Fruit fly (Drosophila melanogaster): ENCODE data around the gene CG10801.

The CG10801 gene

dm6 chrX:3423199-3423768, 37.1 kb upstream of the CG10801 start:
- TF ChIP-seq gl (tag; optimal IDR thresholded peaks at IDR 0.05) (no peak), CG14655 (GFP tag; optimal IDR thresholded peaks at IDR 0.05) (peak; percentile 71), Ets98B (GFP tag; IDR thresholded peaks at IDR 0.05) (peak; percentile 90), rn (GFP tag; IDR thresholded peaks at IDR 0.05) (peak; percentile 51), CG4496 (GFP tag; IDR thresholded peaks at IDR 0.05) (peak; percentile 94), D1 (tag; optimal IDR thresholded peaks at IDR 0.05) (no peak), CG9948 (tag; optimal IDR thresholded peaks at IDR 0.05) (no peak), CG13204 (GFP tag; optimal IDR thresholded peaks at IDR 0.05) (peak; percentile 12), fd96Ca (GFP tag; IDR thresholded peaks at IDR 0.05) (peak; percentile 91), CG32121 (GFP tag; IDR thresholded peaks at IDR 0.05) (peak; percentile 90), CG17806 (tag; optimal IDR thresholded peaks at IDR 0.05) (no peak), CG15710 (tag; optimal IDR thresholded peaks at IDR 0.05) (no peak), Pif1A (GFP tag; optimal IDR thresholded peaks at IDR 0.05) (peak; percentile 57), Pif1B (GFP tag; optimal IDR thresholded peaks at IDR 0.05) (peak; percentile 54), CG34367 (tag; optimal IDR thresholded peaks at IDR 0.05) (no peak), CG8301 (tag; optimal IDR thresholded peaks at IDR 0.05) (peak; percentile 73), EcR (GFP tag; optimal IDR thresholded peaks at IDR 0.05) (no peak), Snoo (tag; optimal IDR thresholded peaks at IDR 0.05) (no peak), CG8159 (tag; optimal IDR thresholded peaks at IDR 0.05) (no peak), CG12605 (GFP tag; IDR thresholded peaks at IDR 0.05) (peak; percentile 64; the same call in 1 of the 2 replicates), CG10348 (GFP tag; IDR thresholded peaks at IDR 0.05) (peak; percentile 65; the same call in 1 of the 2 replicates)

- TF ChIP-seq Pif1A (GFP tag; optimal IDR thresholded peaks at IDR 0.05) (peak; percentile 62), CG12605 (GFP tag; IDR thresholded peaks at IDR 0.05) (peak; percentile 15; the same call in 1 of the 2 replicates), Snoo (tag; optimal IDR thresholded peaks at IDR 0.05) (peak; percentile 14), CG4496 (GFP tag; IDR thresholded peaks at IDR 0.05) (peak; percentile 76), EcR (GFP tag; optimal IDR thresholded peaks at IDR 0.05) (no peak), CG17806 (tag; optimal IDR thresholded peaks at IDR 0.05) (peak; percentile 41), CG9948 (tag; optimal IDR thresholded peaks at IDR 0.05) (peak; percentile 40), gl (tag; optimal IDR thresholded peaks at IDR 0.05) (no peak), rn (GFP tag; IDR thresholded peaks at IDR 0.05) (0 out of 2 replicates have a peak, but pooled peaks have one; percentile 25), CG10348 (GFP tag; IDR thresholded peaks at IDR 0.05) (no peak), CG8159 (tag; optimal IDR thresholded peaks at IDR 0.05) (peak; percentile 50), CG32121 (GFP tag; IDR thresholded peaks at IDR 0.05) (peak; percentile 23; the same call in 1 of the 2 replicates), D1 (tag; optimal IDR thresholded peaks at IDR 0.05) (no peak), Ets98B (GFP tag; IDR thresholded peaks at IDR 0.05) (peak; percentile 32), CG13204 (GFP tag; optimal IDR thresholded peaks at IDR 0.05) (no peak), CG8301 (tag; optimal IDR thresholded peaks at IDR 0.05) (peak; percentile 45), Pif1B (GFP tag; optimal IDR thresholded peaks at IDR 0.05) (peak; percentile 45), CG34367 (tag; optimal IDR thresholded peaks at IDR 0.05) (peak; percentile 2), CG14655 (GFP tag; optimal IDR thresholded peaks at IDR 0.05) (peak; percentile 59), CG15710 (tag; optimal IDR thresholded peaks at IDR 0.05) (peak; percentile 29), fd96Ca (GFP tag; IDR thresholded peaks at IDR 0.05) (no peak)
Observed at dm6 chrX:3424963-3425362, 35.4 kb upstream of the CG10801 start.

dm6 chrX:3426803-3427613, 33.4 kb upstream of the CG10801 start:
- TF ChIP-seq D1 (tag; optimal IDR thresholded peaks at IDR 0.05) (no peak), fd96Ca (GFP tag; IDR thresholded peaks at IDR 0.05) (no peak), CG34367 (tag; optimal IDR thresholded peaks at IDR 0.05) (no peak), Snoo (tag; optimal IDR thresholded peaks at IDR 0.05) (no peak), CG12605 (GFP tag; IDR thresholded peaks at IDR 0.05) (no peak), CG10348 (GFP tag; IDR thresholded peaks at IDR 0.05) (no peak), gl (tag; optimal IDR thresholded peaks at IDR 0.05) (no peak), Pif1A (GFP tag; optimal IDR thresholded peaks at IDR 0.05) (no peak), CG15710 (tag; optimal IDR thresholded peaks at IDR 0.05) (no peak), CG8159 (tag; optimal IDR thresholded peaks at IDR 0.05) (no peak), EcR (GFP tag; optimal IDR thresholded peaks at IDR 0.05) (no peak), CG8301 (tag; optimal IDR thresholded peaks at IDR 0.05) (no peak), Pif1B (GFP tag; optimal IDR thresholded peaks at IDR 0.05) (no peak), CG4496 (GFP tag; IDR thresholded peaks at IDR 0.05) (no peak)

- peak; percentile 66 for TF ChIP-seq CG8301 (tag; optimal IDR thresholded peaks at IDR 0.05)
- peak; percentile 90 for TF ChIP-seq CG8159 (tag; optimal IDR thresholded peaks at IDR 0.05)
- TF ChIP-seq CG15710 (tag; optimal IDR thresholded peaks at IDR 0.05) = peak; percentile 91
- peak; percentile 69 for TF ChIP-seq gl (tag; optimal IDR thresholded peaks at IDR 0.05)
- peak; percentile 72 for TF ChIP-seq CG13204 (GFP tag; optimal IDR thresholded peaks at IDR 0.05)
- TF ChIP-seq CG14655 (GFP tag; optimal IDR thresholded peaks at IDR 0.05) = peak; percentile 75
- peak; percentile 49; the same call in 1 of the 2 replicates for TF ChIP-seq rn (GFP tag; IDR thresholded peaks at IDR 0.05)
- TF ChIP-seq CG9948 (tag; optimal IDR thresholded peaks at IDR 0.05) = peak; percentile 90
- peak; percentile 81 for TF ChIP-seq CG4496 (GFP tag; IDR thresholded peaks at IDR 0.05)
- TF ChIP-seq EcR (GFP tag; optimal IDR thresholded peaks at IDR 0.05) = peak; percentile 27
- TF ChIP-seq CG34367 (tag; optimal IDR thresholded peaks at IDR 0.05) = peak; percentile 85
- peak; percentile 90 for TF ChIP-seq Pif1B (GFP tag; optimal IDR thresholded peaks at IDR 0.05)
- TF ChIP-seq D1 (tag; optimal IDR thresholded peaks at IDR 0.05) = peak; percentile 78
- no peak for TF ChIP-seq CG10348 (GFP tag; IDR thresholded peaks at IDR 0.05)
- TF ChIP-seq CG12605 (GFP tag; IDR thresholded peaks at IDR 0.05) = peak; percentile 68
- peak; percentile 85 for TF ChIP-seq CG17806 (tag; optimal IDR thresholded peaks at IDR 0.05)
- TF ChIP-seq Snoo (tag; optimal IDR thresholded peaks at IDR 0.05) = peak; percentile 88
- peak; percentile 93 for TF ChIP-seq Pif1A (GFP tag; optimal IDR thresholded peaks at IDR 0.05)
- TF ChIP-seq CG32121 (GFP tag; IDR thresholded peaks at IDR 0.05) = peak; percentile 74; the same call in 1 of the 2 replicates
- TF ChIP-seq Ets98B (GFP tag; IDR thresholded peaks at IDR 0.05) = peak; percentile 63
- peak; percentile 76 for TF ChIP-seq fd96Ca (GFP tag; IDR thresholded peaks at IDR 0.05)
Observed at dm6 chrX:3427614-3427965, 32.8 kb upstream of the CG10801 start.
